Worm (Caenorhabditis elegans): ENCODE measurements around the gene nhr-103.

nhr-103 gene

DNA sequence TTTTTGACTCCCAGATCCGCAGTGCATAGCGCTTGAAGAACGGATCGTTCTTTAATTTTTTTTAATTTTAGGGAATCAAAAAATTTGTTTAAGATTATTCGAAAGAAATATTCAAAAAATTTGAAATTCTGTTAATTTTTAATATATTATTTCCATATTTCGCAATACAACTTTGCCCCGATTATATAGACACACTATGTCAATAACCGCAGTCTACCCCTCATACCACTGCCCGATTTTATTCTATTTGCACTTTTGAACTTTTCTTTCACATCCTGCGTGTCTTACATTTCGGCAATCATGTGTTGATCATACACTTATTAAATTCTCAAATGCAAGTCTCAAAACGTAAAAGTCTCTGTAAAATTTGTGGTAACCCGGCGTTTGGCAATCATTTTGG, 6.4 kb upstream of the nhr-103 start, which contains the start of gene nhr-56 (continued):
- no peak for TF ChIP-seq fkh-4 (tag; optimal IDR thresholded peaks at IDR 0.05; ENCODE audit: borderline replicate concordance)
- TF ChIP-seq Y116A8C.19 (tag; optimal IDR thresholded peaks at IDR 0.05; ENCODE audit: borderline replicate concordance) = no peak
- peak; percentile 38 for TF ChIP-seq nhr-90 (tag; optimal IDR thresholded peaks at IDR 0.05; ENCODE audit: poor library complexity)
- TF ChIP-seq ceh-8 (GFP tag; optimal IDR thresholded peaks at IDR 0.05) = no peak
- peak; percentile 15 for TF ChIP-seq nhr-77 (tag; optimal IDR thresholded peaks at IDR 0.05)
- peak in 1 of 2 experiments; percentile 63 for TF ChIP-seq lin-35 (GFP tag; optimal IDR thresholded peaks at IDR 0.05)
- TF ChIP-seq hlh-17 (GFP tag; optimal IDR thresholded peaks at IDR 0.05; ENCODE audit: borderline replicate concordance) = no peak
- peak; percentile 27 for TF ChIP-seq elt-2 (tag; optimal IDR thresholded peaks at IDR 0.05)
- TF ChIP-seq nhr-12 (tag; optimal IDR thresholded peaks at IDR 0.05) = no peak
- peak; percentile 11 to 37 (median 13) for TF ChIP-seq ceh-82 (tag; optimal IDR thresholded peaks at IDR 0.05)
- no peak for TF ChIP-seq xbp-1 (tag; optimal IDR thresholded peaks at IDR 0.05)
- TF ChIP-seq unc-86 (tag; optimal IDR thresholded peaks at IDR 0.05) = no peak
- no peak for TF ChIP-seq aly-2 (tag; optimal IDR thresholded peaks at IDR 0.05)
- TF ChIP-seq ama-1 (optimal IDR thresholded peaks at IDR 0.05) = no peak
- TF ChIP-seq ceh-90 (tag; optimal IDR thresholded peaks at IDR 0.05) = no peak
- no peak for TF ChIP-seq elt-3 (tag; optimal IDR thresholded peaks at IDR 0.05)
- no peak for TF ChIP-seq lin-39 (tag; optimal IDR thresholded peaks at IDR 0.05)
- peak; percentile 19 for TF ChIP-seq fkh-8 (tag; optimal IDR thresholded peaks at IDR 0.05)
- no peak for TF ChIP-seq nhr-76 (tag; optimal IDR thresholded peaks at IDR 0.05)
- TF ChIP-seq hpl-2 (GFP tag; optimal IDR thresholded peaks at IDR 0.05) = no peak
- peak; percentile 68 for TF ChIP-seq zip-4 (GFP tag; optimal IDR thresholded peaks at IDR 0.05)
- no peak for TF ChIP-seq fkh-10 (GFP tag; optimal IDR thresholded peaks at IDR 0.05)
- TF ChIP-seq snpc-4 (tag; optimal IDR thresholded peaks at IDR 0.05) = no peak
- no peak for TF ChIP-seq ets-5 (GFP tag; IDR thresholded peaks at IDR 0.05)
- TF ChIP-seq swsn-7 (tag; optimal IDR thresholded peaks at IDR 0.05) = peak; percentile 32
- TF ChIP-seq mdl-1 (tag; optimal IDR thresholded peaks at IDR 0.05) = peak in 1 of 2 experiments; percentile 38
- TF ChIP-seq nhr-84 (tag; optimal IDR thresholded peaks at IDR 0.05) = no peak
- no peak for TF ChIP-seq alr-1 (tag; optimal IDR thresholded peaks at IDR 0.05; ENCODE audit: borderline replicate concordance)
- no peak for TF ChIP-seq fos-1 (tag; optimal IDR thresholded peaks at IDR 0.05)
- no peak for TF ChIP-seq ces-1 (GFP tag; optimal IDR thresholded peaks at IDR 0.05)
- peak in 1 of 2 experiments; percentile 42 for TF ChIP-seq lsy-2 (tag; optimal IDR thresholded peaks at IDR 0.05)
- TF ChIP-seq grh-1 (GFP tag; IDR thresholded peaks at IDR 0.05) = no peak
- TF ChIP-seq ztf-4 (tag; optimal IDR thresholded peaks at IDR 0.05) = no peak
- TF ChIP-seq mef-2 (tag; optimal IDR thresholded peaks at IDR 0.05) = no peak
- TF ChIP-seq isw-1 (GFP tag; IDR thresholded peaks at IDR 0.05) = no peak
- no peak for TF ChIP-seq ceh-63 (GFP tag; optimal IDR thresholded peaks at IDR 0.05)
- no peak for TF ChIP-seq aha-1 (tag; optimal IDR thresholded peaks at IDR 0.05)
- TF ChIP-seq rnt-1 (tag; optimal IDR thresholded peaks at IDR 0.05) = no peak
- peak; percentile 23 for TF ChIP-seq nhr-47 (tag; optimal IDR thresholded peaks at IDR 0.05)
- no peak for TF ChIP-seq dsc-1 (tag; optimal IDR thresholded peaks at IDR 0.05)
- TF ChIP-seq F16B12.6 (tag; optimal IDR thresholded peaks at IDR 0.05) = no peak
- TF ChIP-seq nhr-71 (tag; optimal IDR thresholded peaks at IDR 0.05) = peak; percentile 62
- TF ChIP-seq lin-14 (GFP tag; optimal IDR thresholded peaks at IDR 0.05) = no peak
- no peak for TF ChIP-seq unc-130 (tag; optimal IDR thresholded peaks at IDR 0.05)
- TF ChIP-seq mep-1 (tag; optimal IDR thresholded peaks at IDR 0.05) = peak; percentile 60
- no peak for TF ChIP-seq sup-37 (GFP tag; optimal IDR thresholded peaks at IDR 0.05)
